Fruit fly (Drosophila melanogaster): ENCODE measurements around the gene RhoGAP16F.
A peak's percentile ranks its signal among the peaks of the same experiment; 100 is the strongest.

The RhoGAP16F gene

dm6 chrX:18140932-18141587 lies 48.1 kb downstream of the RhoGAP16F start (continued):
- TF ChIP-seq ken (GFP tag; IDR thresholded peaks at IDR 0.05) (no peak), pan (optimal IDR thresholded peaks at IDR 0.05) (no peak), pan (GFP tag; optimal IDR thresholded peaks at IDR 0.05 in 1 of 2, IDR thresholded peaks at IDR 0.05 in 1 of 2) (peak in 1 of 2 experiments; percentile 5), CG17612 (GFP tag; IDR thresholded peaks at IDR 0.05) (no peak), gsb (GFP tag; IDR thresholded peaks at IDR 0.05) (no peak), CG11398 (GFP tag; optimal IDR thresholded peaks at IDR 0.05) (no peak), Aef1 (GFP tag; IDR thresholded peaks at IDR 0.05) (no peak), CG17385 (GFP tag; optimal IDR thresholded peaks at IDR 0.05) (no peak), NC2β (GFP tag; optimal IDR thresholded peaks at IDR 0.05) (no peak), jing (GFP tag; optimal IDR thresholded peaks at IDR 0.05) (no peak), CG15601 (tag; optimal IDR thresholded peaks at IDR 0.05) (peak; percentile 20), PHDP (tag; optimal IDR thresholded peaks at IDR 0.05) (no peak), hth (optimal IDR thresholded peaks at IDR 0.05) (no peak), unpg (GFP tag; optimal IDR thresholded peaks at IDR 0.05) (no peak), CG4328 (GFP tag; optimal IDR thresholded peaks at IDR 0.05) (no peak), Trl (optimal IDR thresholded peaks at IDR 0.05) (no peak), Trl (GFP tag; optimal IDR thresholded peaks at IDR 0.05) (no peak), cas (GFP tag; IDR thresholded peaks at IDR 0.05) (no peak), Jarid2 (GFP tag; optimal IDR thresholded peaks at IDR 0.05) (no peak), wdn (GFP tag; IDR thresholded peaks at IDR 0.05) (no peak), Dbx (GFP tag; IDR thresholded peaks at IDR 0.05) (no peak), CG30403 (GFP tag; optimal IDR thresholded peaks at IDR 0.05) (peak; percentile 31), phol (tag; optimal IDR thresholded peaks at IDR 0.05) (peak; percentile 32), CG10543 (GFP tag; optimal IDR thresholded peaks at IDR 0.05) (no peak), lmd (GFP tag; IDR thresholded peaks at IDR 0.05) (peak; percentile 37; the same call in 1 of the 2 replicates), az2 (GFP tag; optimal IDR thresholded peaks at IDR 0.05) (no peak), CG11085 (GFP tag; IDR thresholded peaks at IDR 0.05) (no peak), ash1 (GFP tag; optimal IDR thresholded peaks at IDR 0.05) (no peak), pros (GFP tag; optimal IDR thresholded peaks at IDR 0.05) (no peak), CG10366 (GFP tag; IDR thresholded peaks at IDR 0.05) (no peak), CG8290 (GFP tag; optimal IDR thresholded peaks at IDR 0.05) (no peak), CG8290 (tag; optimal IDR thresholded peaks at IDR 0.05) (no peak), tup (GFP tag; optimal IDR thresholded peaks at IDR 0.05) (no peak), CG43689 (GFP tag; IDR thresholded peaks at IDR 0.05) (no peak), org-1 (GFP tag; optimal IDR thresholded peaks at IDR 0.05) (no peak), Bdp1 (GFP tag; optimal IDR thresholded peaks at IDR 0.05) (no peak), vvl (GFP tag; IDR thresholded peaks at IDR 0.05) (no peak), CG15269 (tag; optimal IDR thresholded peaks at IDR 0.05) (peak; percentile 31), CG3065 (GFP tag; optimal IDR thresholded peaks at IDR 0.05) (no peak), CG1603 (tag; optimal IDR thresholded peaks at IDR 0.05) (peak; percentile 35), CG15073 (GFP tag; optimal IDR thresholded peaks at IDR 0.05) (no peak), dmrt99B (tag; optimal IDR thresholded peaks at IDR 0.05) (peak; percentile 50), TFAM (GFP tag; optimal IDR thresholded peaks at IDR 0.05) (no peak), CG2712 (tag; optimal IDR thresholded peaks at IDR 0.05) (peak; percentile 6), hb (GFP tag; IDR thresholded peaks at IDR 0.05; ENCODE audit: partially characterized antibody) (no peak), CG3847 (GFP tag; IDR thresholded peaks at IDR 0.05) (no peak), sens-2 (GFP tag; IDR thresholded peaks at IDR 0.05) (no peak), seq (GFP tag; IDR thresholded peaks at IDR 0.05) (peak; percentile 35; the same call in 1 of the 2 replicates), pzg (GFP tag; optimal IDR thresholded peaks at IDR 0.05) (no peak), gce (GFP tag; IDR thresholded peaks at IDR 0.05) (0 out of 3 replicates have a peak, but pooled peaks have one; percentile 8), sens (GFP tag) (peak; percentile 77), onecut (GFP tag; IDR thresholded peaks at IDR 0.05) (no peak), Ssrp (tag; optimal IDR thresholded peaks at IDR 0.05) (no peak)

Measured in whole organism, embryonic.